Fruit fly (Drosophila melanogaster) whole organism, embryonic: ENCODE data around the gene slow.
A peak's percentile ranks its signal among the peaks of the same experiment; 100 is the strongest.

ENCODE experiments used
- ATbp ChIP-seq: fragments of 200-800 bp; sonication (Bioruptor generic); optimal IDR thresholded peaks from 2 replicates; lab custom pipeline; 2017; ENCODE audit warnings: missing biosample characterization, mild to moderate bottlenecking, missing genetic modification characterization, missing genetic modification reagents
- Atf6 ChIP-seq: fragments of 200-800 bp; sonication (Bioruptor generic); IDR thresholded peaks from 2 replicates; pipeline ENCODE4 v1.3.6; 2022; ENCODE audit warnings: missing biosample characterization, missing genetic modification characterization
- BtbVII ChIP-seq: fragments of 200-800 bp; sonication (Bioruptor generic); optimal IDR thresholded peaks from 3 replicates; lab custom pipeline; 2017; ENCODE audit warnings: missing biosample characterization, mild to moderate bottlenecking, missing genetic modification characterization
- CG10147 ChIP-seq: fragments of 200-800 bp; sonication (Bioruptor generic); optimal IDR thresholded peaks from 2 replicates; lab custom pipeline; 2019; ENCODE audit warnings: missing biosample characterization, mild to moderate bottlenecking, missing genetic modification characterization, moderate library complexity
- CG10654 ChIP-seq: fragments of 200-800 bp; sonication (Bioruptor generic); optimal IDR thresholded peaks from 2 replicates; lab custom pipeline; 2016; ENCODE audit warnings: missing biosample characterization, missing genetic modification characterization
- CG10979 ChIP-seq: fragments of 200-800 bp; sonication (Bioruptor generic); optimal IDR thresholded peaks from 2 replicates; lab custom pipeline; 2018; ENCODE audit warnings: missing biosample characterization, mild to moderate bottlenecking, missing genetic modification characterization, moderate library complexity
- CG11093 ChIP-seq: fragments of 200-800 bp; sonication (Bioruptor generic); IDR thresholded peaks from 3 replicates; pipeline ENCODE4 v1.3.6; 2022; ENCODE audit warnings: missing biosample characterization, missing genetic modification characterization
- CG11696 ChIP-seq: fragments of 200-800 bp; sonication (Bioruptor generic); IDR thresholded peaks from 2 replicates; pipeline ENCODE4 v1.3.6; 2022; ENCODE audit warnings: missing biosample characterization, missing genetic modification characterization
- CG12769 ChIP-seq: fragments of 200-800 bp; sonication (Bioruptor generic); optimal IDR thresholded peaks from 2 replicates; lab custom pipeline; 2019; ENCODE audit warnings: missing biosample characterization, mild to moderate bottlenecking, missing genetic modification characterization, moderate library complexity
- CG13287 ChIP-seq: fragments of 200-800 bp; sonication (Bioruptor generic); IDR thresholded peaks from 2 replicates; pipeline ENCODE4 v1.3.6; 2022; ENCODE audit warnings: missing biosample characterization, missing genetic modification characterization; ENCODE audit not compliant: partially characterized antibody
- CG14667 ChIP-seq: fragments of 200-800 bp; sonication (Bioruptor generic); IDR thresholded peaks from 2 replicates; pipeline ENCODE4 v1.3.6; 2022; ENCODE audit warnings: missing biosample characterization, missing genetic modification characterization
- CG15011 ChIP-seq: fragments of 200-800 bp; sonication (Bioruptor generic); optimal IDR thresholded peaks from 3 replicates; lab custom pipeline; 2018; ENCODE audit warnings: missing biosample characterization, mild to moderate bottlenecking, missing genetic modification characterization
- CG15479 ChIP-seq: fragments of 200-800 bp; sonication (Bioruptor generic); optimal IDR thresholded peaks from 3 replicates; lab custom pipeline; 2019; ENCODE audit warnings: missing biosample characterization, mild to moderate bottlenecking, missing genetic modification characterization, moderate library complexity
- CG1602 ChIP-seq: fragments of 200-800 bp; sonication (Bioruptor generic); optimal IDR thresholded peaks from 3 replicates; lab custom pipeline; 2016; ENCODE audit warnings: missing biosample characterization, missing genetic modification characterization
- CG3065 ChIP-seq: fragments of 200-800 bp; sonication (Bioruptor generic); optimal IDR thresholded peaks from 2 replicates; lab custom pipeline; 2016; ENCODE audit warnings: missing biosample characterization, missing genetic modification characterization
- CG31224 ChIP-seq: fragments of 200-800 bp; sonication (Bioruptor generic); IDR thresholded peaks from 2 replicates; pipeline ENCODE4 v1.3.6; 2022; ENCODE audit warnings: missing biosample characterization, missing genetic modification characterization
- CG4404 ChIP-seq: fragments of 200-800 bp; sonication (Bioruptor generic); IDR thresholded peaks from 2 replicates; pipeline ENCODE4 v1.3.6; 2022; ENCODE audit warnings: missing biosample characterization, missing genetic modification characterization
- CG4617 ChIP-seq: fragments of 200-800 bp; sonication (Bioruptor generic); optimal IDR thresholded peaks from 3 replicates; lab custom pipeline; 2016; ENCODE audit warnings: missing biosample characterization, missing genetic modification characterization, borderline replicate concordance
- CG8089 ChIP-seq: fragments of 200-800 bp; sonication (Bioruptor generic); optimal IDR thresholded peaks from 3 replicates; lab custom pipeline; 2016; ENCODE audit warnings: missing biosample characterization, missing genetic modification characterization
- CG8359 ChIP-seq: fragments of 200-800 bp; sonication (Bioruptor generic); optimal IDR thresholded peaks from 2 replicates; lab custom pipeline; 2017; ENCODE audit warnings: missing biosample characterization, mild to moderate bottlenecking, missing genetic modification characterization, borderline replicate concordance
- CG8388 ChIP-seq: fragments of 200-800 bp; sonication (Bioruptor generic); optimal IDR thresholded peaks from 2 replicates; lab custom pipeline; 2019; ENCODE audit warnings: missing biosample characterization, mild to moderate bottlenecking, missing genetic modification characterization, moderate library complexity
- CG8478 ChIP-seq: fragments of >200 bp; optimal IDR thresholded peaks from 2 replicates; lab custom pipeline; 2018
- Chrac-16 ChIP-seq: fragments of 200-800 bp; sonication (Bioruptor generic); optimal IDR thresholded peaks from 3 replicates; lab custom pipeline; 2016; ENCODE audit warnings: missing biosample characterization, missing genetic modification characterization
- Gsc ChIP-seq: fragments of 200-800 bp; sonication (Bioruptor generic); IDR thresholded peaks from 2 replicates; pipeline ENCODE4 v1.3.6; 2022; ENCODE audit warnings: missing biosample characterization, missing genetic modification characterization
- H2.0 ChIP-seq: fragments of 200-800 bp; sonication (Bioruptor generic); IDR thresholded peaks from 2 replicates; pipeline ENCODE4 v1.3.6; 2022; ENCODE audit warnings: missing biosample characterization, missing genetic modification characterization
- Lpt ChIP-seq: fragments of >200 bp; optimal IDR thresholded peaks from 2 replicates; lab custom pipeline; 2018; ENCODE audit warnings: missing biosample characterization, missing genetic modification characterization
- MBD-R2 ChIP-seq: fragments of 200-800 bp; sonication (Bioruptor generic); IDR thresholded peaks from 2 replicates; pipeline ENCODE4 v1.3.6; 2022; ENCODE audit warnings: missing biosample characterization, missing genetic modification characterization
- Mes4 ChIP-seq: fragments of 200-800 bp; sonication (Bioruptor generic); optimal IDR thresholded peaks from 2 replicates; lab custom pipeline; 2016; ENCODE audit warnings: missing biosample characterization, missing genetic modification characterization
- NK7.1 ChIP-seq: fragments of 200-800 bp; sonication (Bioruptor generic); optimal IDR thresholded peaks from 3 replicates; lab custom pipeline; 2016; ENCODE audit warnings: missing biosample characterization, missing genetic modification characterization
- Nf-YA ChIP-seq: fragments of 200-800 bp; sonication (Bioruptor generic); IDR thresholded peaks from 2 replicates; pipeline ENCODE4 v1.3.6; 2022; ENCODE audit warnings: missing biosample characterization, missing genetic modification characterization
- Spps ChIP-seq: fragments of 200-800 bp; sonication (Bioruptor generic); optimal IDR thresholded peaks from 2 replicates; lab custom pipeline; 2018; ENCODE audit warnings: missing biosample characterization, mild to moderate bottlenecking, missing genetic modification characterization
- Sry-δ ChIP-seq: fragments of 200-800 bp; sonication (Bioruptor generic); optimal IDR thresholded peaks from 2 replicates; lab custom pipeline; 2016; ENCODE audit warnings: missing biosample characterization, missing genetic modification characterization
- ash1 ChIP-seq: fragments of 200-800 bp; sonication (Bioruptor generic); optimal IDR thresholded peaks from 2 replicates; lab custom pipeline; 2018; ENCODE audit warnings: missing biosample characterization, mild to moderate bottlenecking, missing genetic modification characterization
- ato ChIP-seq: fragments of 200-800 bp; sonication (Bioruptor generic); IDR thresholded peaks from 2 replicates; pipeline ENCODE4 v1.3.6; 2022; ENCODE audit warnings: missing biosample characterization, missing genetic modification characterization; ENCODE audit not compliant: partially characterized antibody
- chn ChIP-seq: fragments of 200-800 bp; sonication (Bioruptor generic); optimal IDR thresholded peaks from 2 replicates; lab custom pipeline; 2016; ENCODE audit warnings: missing biosample characterization, missing genetic modification characterization
- dati ChIP-seq: fragments of 200-800 bp; sonication (Bioruptor generic); IDR thresholded peaks from 2 replicates; pipeline ENCODE4 v1.3.6; 2022; ENCODE audit warnings: missing biosample characterization, missing genetic modification characterization
- dpn ChIP-seq, 2 experiments: fragments of 200-800 bp; sonication (Bioruptor generic); optimal IDR thresholded peaks; 3 replicates each; lab custom pipeline; 2016; ENCODE audit warnings: missing biosample characterization in 2 of 2, missing genetic modification characterization in 2 of 2
- gro ChIP-seq: fragments of 200-800 bp; sonication (Bioruptor generic); optimal IDR thresholded peaks from 2 replicates; lab custom pipeline; 2016; ENCODE audit warnings: missing biosample characterization, missing genetic modification characterization
- jing ChIP-seq: fragments of 200-800 bp; sonication (Bioruptor generic); optimal IDR thresholded peaks from 2 replicates; lab custom pipeline; 2018; ENCODE audit warnings: missing biosample characterization, mild to moderate bottlenecking, missing genetic modification characterization
- klu ChIP-seq: fragments of 200-800 bp; sonication (Bioruptor generic); IDR thresholded peaks from 2 replicates; pipeline ENCODE4 v1.3.6; 2022; ENCODE audit warnings: missing biosample characterization, missing genetic modification characterization
- luna ChIP-seq: fragments of 200-800 bp; sonication (Bioruptor generic); optimal IDR thresholded peaks from 2 replicates; lab custom pipeline; 2016; ENCODE audit warnings: missing biosample characterization, missing genetic modification characterization
- nau ChIP-seq: fragments of 200-800 bp; sonication (Bioruptor generic); optimal IDR thresholded peaks from 3 replicates; lab custom pipeline; 2017; ENCODE audit warnings: missing biosample characterization, mild to moderate bottlenecking, missing genetic modification characterization, missing genetic modification reagents
- oc ChIP-seq: fragments of 200-800 bp; sonication (Bioruptor generic); optimal IDR thresholded peaks from 2 replicates; lab custom pipeline; 2018; ENCODE audit warnings: missing biosample characterization, mild to moderate bottlenecking, missing genetic modification characterization, moderate library complexity
- peb ChIP-seq: fragments of 200-800 bp; sonication (Bioruptor generic); IDR thresholded peaks from 2 replicates; pipeline ENCODE4 v1.3.6; 2022; ENCODE audit warnings: missing biosample characterization, missing genetic modification characterization
- pho ChIP-seq: fragments of 200-800 bp; sonication (Bioruptor generic); optimal IDR thresholded peaks from 2 replicates; lab custom pipeline; 2016; ENCODE audit warnings: missing biosample characterization, missing genetic modification characterization
- scrt ChIP-seq: fragments of 200-800 bp; sonication (Bioruptor generic); optimal IDR thresholded peaks from 2 replicates; lab custom pipeline; 2018; ENCODE audit warnings: missing biosample characterization, mild to moderate bottlenecking, missing genetic modification characterization, moderate library complexity
- stwl ChIP-seq: fragments of 200-800 bp; sonication (Bioruptor generic); optimal IDR thresholded peaks from 3 replicates; lab custom pipeline; 2018; ENCODE audit warnings: missing biosample characterization, mild to moderate bottlenecking, missing genetic modification characterization, moderate library complexity
- toy ChIP-seq: fragments of 200-800 bp; sonication (Bioruptor generic); IDR thresholded peaks from 2 replicates; pipeline ENCODE4 v1.3.6; 2022; ENCODE audit warnings: missing biosample characterization, missing genetic modification characterization
- z ChIP-seq: fragments of 200-800 bp; sonication (Bioruptor generic); IDR thresholded peaks from 3 replicates; pipeline ENCODE4 v1.3.6; 2022; ENCODE audit warnings: missing biosample characterization, missing genetic modification characterization
- zen2 ChIP-seq: fragments of 200-800 bp; sonication (Bioruptor generic); IDR thresholded peaks from 3 replicates; pipeline ENCODE4 v1.3.6; 2022; ENCODE audit warnings: missing biosample characterization, missing genetic modification characterization; ENCODE audit not compliant: partially characterized antibody

slow gene

DNA sequence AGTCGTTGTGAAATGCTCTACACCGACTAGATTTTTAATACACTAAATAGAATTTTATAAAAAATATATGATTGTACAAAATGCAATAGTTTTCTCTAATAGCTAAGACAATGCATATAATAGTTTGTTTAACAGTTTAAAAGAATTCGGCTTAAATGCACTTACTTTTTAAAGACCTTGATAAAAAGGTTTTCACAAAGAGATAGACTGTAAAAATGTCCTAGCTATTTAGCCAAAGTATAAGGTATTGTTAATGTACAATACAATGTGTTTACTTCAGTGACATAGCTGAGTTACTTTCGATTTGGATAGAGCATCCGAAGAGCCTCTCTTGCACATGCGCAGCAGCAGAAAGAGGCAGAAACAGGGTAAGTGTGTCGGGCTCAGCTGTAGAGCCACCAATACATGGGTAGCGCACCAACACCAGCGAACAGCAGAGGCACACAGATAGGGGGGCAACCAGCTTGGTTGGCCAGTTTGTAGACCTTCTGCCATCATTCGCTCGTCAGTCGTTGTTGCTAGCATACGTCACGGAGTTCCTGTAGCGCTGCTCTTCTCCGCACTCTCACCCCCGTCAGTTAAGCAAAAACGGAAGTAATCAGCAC, 22.5 kb downstream of the slow start, which contains the start of gene TP53INP (continued):
- peak; percentile 36 for TF ChIP-seq Sry-δ (GFP tag; lab: Kevin White, UChicago)
- TF ChIP-seq gro (GFP tag; lab: Kevin White, UChicago), result peak; percentile 84
- peak; percentile 18; the same call in 1 of the 2 replicates for TF ChIP-seq MBD-R2
- peak; percentile 90 for TF ChIP-seq nau (GFP tag; lab: Kevin White, UChicago)
- peak; percentile 78 for TF ChIP-seq CG8089 (GFP tag; lab: Kevin White, UChicago)
- TF ChIP-seq chn, result peak; percentile 76
- TF ChIP-seq dpn (GFP tag; optimal IDR thresholded peaks at IDR 0.05; lab: Kevin White, UChicago), result peak; percentile 72 to 86
- no peak for TF ChIP-seq dati
- peak; percentile 93 for TF ChIP-seq CG10147 (GFP tag; lab: Kevin White, UChicago)
- TF ChIP-seq CG13287, result peak; percentile 28; the same call in 1 of the 2 replicates
- peak; percentile 34 for TF ChIP-seq CG4617
- TF ChIP-seq CG8388 (GFP tag; lab: Kevin White, UChicago), result peak; percentile 89
- TF ChIP-seq Lpt (GFP tag; lab: Kevin White, UChicago), result no peak
- peak; percentile 64 for TF ChIP-seq peb (GFP tag; lab: Robert Waterston, UW)
- 0 out of 2 replicates have a peak, but pooled peaks have one; percentile 21 for TF ChIP-seq CG11696 (GFP tag; lab: Robert Waterston, UW)
- TF ChIP-seq toy (GFP tag; lab: Robert Waterston, UW), result no peak
- peak; percentile 84 for TF ChIP-seq scrt (GFP tag; lab: Kevin White, UChicago)
- peak; percentile 51 for TF ChIP-seq CG3065
- peak; percentile 23 for TF ChIP-seq CG8478 (lab: Kevin White, UChicago)
- TF ChIP-seq oc, result peak; percentile 75
- TF ChIP-seq Chrac-16 (GFP tag; lab: Kevin White, UChicago), result peak; percentile 82
- TF ChIP-seq Atf6 (GFP tag; lab: Robert Waterston, UW), result peak; percentile 83; the same call in 1 of the 2 replicates
- no peak for TF ChIP-seq Gsc (GFP tag; lab: Robert Waterston, UW)
- peak; percentile 60 for TF ChIP-seq NK7.1 (GFP tag; lab: Kevin White, UChicago)
- no peak for TF ChIP-seq ato (GFP tag; lab: Robert Waterston, UW)
- peak; percentile 73 for TF ChIP-seq pho
- TF ChIP-seq z (GFP tag; lab: Robert Waterston, UW), result no peak
- TF ChIP-seq CG31224 (GFP tag; lab: Robert Waterston, UW), result peak; percentile 58; the same call in 1 of the 2 replicates
- peak; percentile 69; the same call in 1 of the 2 replicates for TF ChIP-seq klu (GFP tag; lab: Robert Waterston, UW)
- TF ChIP-seq luna (GFP tag; lab: Kevin White, UChicago), result no peak
- TF ChIP-seq zen2, result no peak
- peak; percentile 50; the same call in 1 of the 2 replicates for TF ChIP-seq Nf-YA (GFP tag; lab: Robert Waterston, UW)
- peak; percentile 74 for TF ChIP-seq CG10654 (GFP tag; lab: Kevin White, UChicago)
- peak; percentile 88 for TF ChIP-seq CG1602 (GFP tag; lab: Kevin White, UChicago)
- peak; percentile 83 for TF ChIP-seq Spps (tag; lab: Kevin White, UChicago)
- TF ChIP-seq CG4404 (GFP tag; lab: Robert Waterston, UW), result peak; percentile 69
- TF ChIP-seq CG11093 (GFP tag; lab: Robert Waterston, UW), result peak; percentile 62; the same call in 1 of the 3 replicates
- TF ChIP-seq Mes4 (GFP tag; lab: Kevin White, UChicago), result peak; percentile 70
- peak; percentile 52 for TF ChIP-seq CG12769 (tag; lab: Kevin White, UChicago)
- peak; percentile 37; the same call in 1 of the 2 replicates for TF ChIP-seq CG14667
- TF ChIP-seq H2.0 (GFP tag; lab: Robert Waterston, UW), result peak; percentile 62
- peak; percentile 87 for TF ChIP-seq BtbVII (GFP tag; lab: Kevin White, UChicago)
- TF ChIP-seq CG8359 (GFP tag; lab: Kevin White, UChicago), result peak; percentile 71
- TF ChIP-seq CG10979, result peak; percentile 93
- TF ChIP-seq stwl (tag; lab: Kevin White, UChicago), result peak; percentile 8
- peak; percentile 80 for TF ChIP-seq CG15011
- peak; percentile 81 for TF ChIP-seq ATbp
- TF ChIP-seq jing (GFP tag; lab: Kevin White, UChicago), result peak; percentile 65
- TF ChIP-seq CG15479 (GFP tag; lab: Kevin White, UChicago), result peak; percentile 72
- peak; percentile 7 for TF ChIP-seq ash1 (GFP tag; lab: Kevin White, UChicago)
